Worm (Caenorhabditis elegans) whole organism, L1 larva: ENCODE data around the gene cit-1.2.
A peak's percentile ranks its signal among the peaks of the same experiment; 100 is the strongest.

ENCODE experiments used
- C04F5.9 ChIP-seq: sonication (generic microtip); optimal IDR thresholded peaks from 2 replicates; lab custom pipeline; 2016; ENCODE audit warnings: missing genetic modification characterization, missing compliant biosample characterization
- C34B4.2 ChIP-seq: sonication (generic microtip); optimal IDR thresholded peaks from 2 replicates; lab custom pipeline; 2017; ENCODE audit warnings: mild to moderate bottlenecking, missing genetic modification characterization, missing compliant biosample characterization
- aha-1 ChIP-seq: fragments of 150-350 bp; optimal IDR thresholded peaks from 2 replicates; lab custom pipeline; 2014; ENCODE audit warnings: missing biosample characterization, missing genetic modification characterization
- alr-1 ChIP-seq: fragments of 200-800 bp; sonication (Bioruptor generic); optimal IDR thresholded peaks from 2 replicates; lab custom pipeline; 2018; ENCODE audit warnings: borderline replicate concordance, mild to moderate bottlenecking, missing genetic modification characterization, missing compliant biosample characterization
- ama-1 ChIP-seq: fragments of 150-350 bp; optimal IDR thresholded peaks from 2 replicates; lab custom pipeline; 2014
- ceh-63 ChIP-seq: fragments of 200-800 bp; sonication (Bioruptor generic); optimal IDR thresholded peaks from 2 replicates; lab custom pipeline; 2018; ENCODE audit warnings: mild to moderate bottlenecking, missing genetic modification characterization, missing compliant biosample characterization
- ceh-8 ChIP-seq: fragments of 200-800 bp; sonication (Bioruptor generic); optimal IDR thresholded peaks from 2 replicates; lab custom pipeline; 2018; ENCODE audit warnings: mild to moderate bottlenecking, missing genetic modification characterization, moderate library complexity, missing compliant biosample characterization
- ceh-82 ChIP-seq, 3 experiments: fragments of 150-350 bp in 1 of 3; sonication (generic microtip) in 2 of 3; optimal IDR thresholded peaks; 2 replicates each; lab custom pipeline; 2014 to 2017; ENCODE audit warnings: missing biosample characterization in 3 of 3, missing genetic modification characterization in 3 of 3
- ces-1 ChIP-seq: fragments of 150-350 bp; optimal IDR thresholded peaks from 2 replicates; lab custom pipeline; 2014; ENCODE audit warnings: missing biosample characterization, missing genetic modification reagents, missing genetic modification characterization
- dpl-1 ChIP-seq, 3 experiments: fragments of 150-350 bp in 2 of 3; sonication (generic microtip) in 1 of 3; optimal IDR thresholded peaks; 2 replicates each; lab custom pipeline; 2014 to 2017; ENCODE audit warnings: missing biosample characterization in 3 of 3, missing genetic modification characterization in 3 of 3, missing genetic modification reagents in 3 of 3
- egl-27 ChIP-seq, 2 experiments: fragments of 150-350 bp in 1 of 2; sonication (generic microtip); optimal IDR thresholded peaks; 3 replicates each; lab custom pipeline; 2017 to 2018; ENCODE audit warnings: missing biosample characterization in 2 of 2, missing genetic modification characterization in 2 of 2, missing genetic modification reagents in 2 of 2
- elt-2 ChIP-seq: sonication (generic microtip); optimal IDR thresholded peaks from 2 replicates; lab custom pipeline; 2016; ENCODE audit warnings: missing genetic modification characterization, mild to moderate bottlenecking, inconsistent platforms, missing compliant biosample characterization, missing genetic modification reagents
- elt-3 ChIP-seq, 6 experiments: fragments of 150-350 bp in 1 of 6; sonication (generic microtip); optimal IDR thresholded peaks; 2 replicates each; lab custom pipeline; 2017 to 2018; ENCODE audit warnings: missing biosample characterization in 6 of 6, missing genetic modification characterization in 6 of 6, inconsistent platforms in 1 of 6
- ets-5 ChIP-seq: fragments of 200-800 bp; sonication (Bioruptor generic); IDR thresholded peaks from 2 replicates; pipeline ENCODE4 v1.3.6; 2022; ENCODE audit warnings: missing genetic modification characterization, missing compliant biosample characterization
- fkh-10 ChIP-seq: sonication (generic microtip); optimal IDR thresholded peaks from 2 replicates; lab custom pipeline; 2017; ENCODE audit warnings: missing biosample characterization, missing genetic modification reagents, missing genetic modification characterization
- fos-1 ChIP-seq: fragments of 150-350 bp; optimal IDR thresholded peaks from 2 replicates; lab custom pipeline; 2014; ENCODE audit warnings: missing biosample characterization, missing genetic modification characterization
- hlh-17 ChIP-seq: fragments of 200-800 bp; sonication (Bioruptor generic); optimal IDR thresholded peaks from 2 replicates; lab custom pipeline; 2018; ENCODE audit warnings: missing genetic modification characterization, mild to moderate bottlenecking, missing compliant biosample characterization, moderate library complexity, borderline replicate concordance
- hlh-4 ChIP-seq: sonication (generic microtip); optimal IDR thresholded peaks from 2 replicates; lab custom pipeline; 2016; ENCODE audit warnings: mild to moderate bottlenecking, missing genetic modification characterization, missing compliant biosample characterization
- irx-1 ChIP-seq: sonication (generic microtip); optimal IDR thresholded peaks from 2 replicates; lab custom pipeline; 2016; ENCODE audit warnings: missing genetic modification characterization, missing compliant biosample characterization
- isw-1 ChIP-seq: fragments of 200-800 bp; sonication (Bioruptor generic); IDR thresholded peaks from 2 replicates; pipeline ENCODE4 v1.3.6; 2022; ENCODE audit warnings: missing genetic modification characterization, missing compliant biosample characterization
- lin-14 ChIP-seq: fragments of 200-800 bp; sonication (Bioruptor generic); optimal IDR thresholded peaks from 2 replicates; lab custom pipeline; 2018; ENCODE audit warnings: mild to moderate bottlenecking, missing genetic modification characterization, moderate library complexity, missing compliant biosample characterization
- lin-35 ChIP-seq, 2 experiments: fragments of 150-350 bp; optimal IDR thresholded peaks; 2 replicates each; lab custom pipeline; 2014; ENCODE audit warnings: missing biosample characterization in 2 of 2, missing genetic modification characterization in 2 of 2, missing genetic modification reagents in 2 of 2
- lin-39 ChIP-seq: fragments of 150-350 bp; optimal IDR thresholded peaks from 2 replicates; lab custom pipeline; 2014; ENCODE audit warnings: missing biosample characterization, missing genetic modification reagents, missing genetic modification characterization
- lsy-2 ChIP-seq, 2 experiments: fragments of 150-350 bp; optimal IDR thresholded peaks; 2 replicates each; lab custom pipeline; 2014; ENCODE audit warnings: missing biosample characterization in 2 of 2, missing genetic modification characterization in 2 of 2
- mab-9 ChIP-seq: fragments of 200-800 bp; sonication (Bioruptor generic); IDR thresholded peaks from 2 replicates; pipeline ENCODE4 v1.3.6; 2022; ENCODE audit warnings: missing genetic modification reagents, missing genetic modification characterization, missing compliant biosample characterization
- mdl-1 ChIP-seq, 2 experiments: fragments of 150-350 bp; optimal IDR thresholded peaks; 2 replicates each; lab custom pipeline; 2014 to 2017; ENCODE audit warnings: missing biosample characterization in 2 of 2, missing genetic modification characterization in 2 of 2, inconsistent platforms in 1 of 2
- mef-2 ChIP-seq: fragments of 150-350 bp; optimal IDR thresholded peaks from 2 replicates; lab custom pipeline; 2014; ENCODE audit warnings: missing biosample characterization, missing genetic modification characterization
- nhr-11 ChIP-seq: fragments of 150-350 bp; optimal IDR thresholded peaks from 2 replicates; lab custom pipeline; 2014; ENCODE audit warnings: missing biosample characterization, missing genetic modification characterization
- nhr-12 ChIP-seq: sonication (generic microtip); optimal IDR thresholded peaks from 2 replicates; lab custom pipeline; 2017; ENCODE audit warnings: missing biosample characterization, missing genetic modification characterization
- nhr-19 ChIP-seq: fragments of 200-800 bp; sonication (Bioruptor generic); conservative IDR thresholded peaks from 2 replicates; pipeline ENCODE4 v1.3.6; 2022; ENCODE audit warnings: missing genetic modification characterization, missing compliant biosample characterization
- nhr-20 ChIP-seq: sonication (generic microtip); optimal IDR thresholded peaks from 2 replicates; lab custom pipeline; 2016; ENCODE audit warnings: mild to moderate bottlenecking, missing genetic modification characterization, missing compliant biosample characterization
- nhr-76 ChIP-seq: sonication (generic microtip); optimal IDR thresholded peaks from 2 replicates; lab custom pipeline; 2017; ENCODE audit warnings: missing biosample characterization, missing genetic modification characterization
- nhr-84 ChIP-seq: sonication (generic microtip); optimal IDR thresholded peaks from 2 replicates; lab custom pipeline; 2017; ENCODE audit warnings: missing biosample characterization, missing genetic modification characterization
- nhr-90 ChIP-seq: sonication (generic microtip); optimal IDR thresholded peaks from 2 replicates; lab custom pipeline; 2016; ENCODE audit warnings: mild to moderate bottlenecking, missing genetic modification characterization, missing compliant biosample characterization; ENCODE audit not compliant: poor library complexity
- pqm-1 ChIP-seq: sonication (generic microtip); optimal IDR thresholded peaks from 3 replicates; lab custom pipeline; 2017; ENCODE audit warnings: missing biosample characterization, missing genetic modification characterization
- skn-1 ChIP-seq: fragments of 150-350 bp; optimal IDR thresholded peaks from 2 replicates; lab custom pipeline; 2014; ENCODE audit warnings: missing biosample characterization, missing genetic modification characterization
- snpc-4 ChIP-seq: fragments of 150-350 bp; optimal IDR thresholded peaks from 2 replicates; lab custom pipeline; 2014; ENCODE audit warnings: missing biosample characterization, missing genetic modification characterization
- snu-23 ChIP-seq: sonication (generic microtip); optimal IDR thresholded peaks from 2 replicates; lab custom pipeline; 2016; ENCODE audit warnings: missing genetic modification characterization, missing compliant biosample characterization
- sox-4 ChIP-seq: sonication (generic microtip); optimal IDR thresholded peaks from 2 replicates; lab custom pipeline; 2016; ENCODE audit warnings: missing genetic modification characterization, missing compliant biosample characterization
- sup-37 ChIP-seq: fragments of 200-800 bp; sonication (Bioruptor generic); optimal IDR thresholded peaks from 2 replicates; lab custom pipeline; 2018; ENCODE audit warnings: mild to moderate bottlenecking, missing genetic modification characterization, missing compliant biosample characterization
- swsn-7 ChIP-seq: sonication (generic microtip); optimal IDR thresholded peaks from 2 replicates; lab custom pipeline; 2016; ENCODE audit warnings: missing genetic modification characterization, missing compliant biosample characterization
- tbx-2 ChIP-seq: sonication (generic microtip); optimal IDR thresholded peaks from 2 replicates; lab custom pipeline; 2016; ENCODE audit warnings: missing genetic modification characterization, missing compliant biosample characterization
- tlp-1 ChIP-seq: fragments of 150-350 bp; optimal IDR thresholded peaks from 2 replicates; lab custom pipeline; 2014; ENCODE audit warnings: missing biosample characterization, missing genetic modification characterization
- unc-130 ChIP-seq: fragments of 150-350 bp; optimal IDR thresholded peaks from 2 replicates; lab custom pipeline; 2017; ENCODE audit warnings: missing biosample characterization, missing genetic modification characterization, inconsistent platforms
- unc-30 ChIP-seq: sonication (generic microtip); optimal IDR thresholded peaks from 2 replicates; lab custom pipeline; 2017; ENCODE audit warnings: missing biosample characterization, missing genetic modification characterization
- unc-62 ChIP-seq: fragments of 150-350 bp; optimal IDR thresholded peaks from 2 replicates; lab custom pipeline; 2014; ENCODE audit warnings: missing biosample characterization, missing genetic modification reagents, missing genetic modification characterization
- unc-86 ChIP-seq: sonication (generic microtip); optimal IDR thresholded peaks from 2 replicates; lab custom pipeline; 2016; ENCODE audit warnings: missing genetic modification characterization, missing compliant biosample characterization
- unc-98 ChIP-seq: fragments of 200-800 bp; sonication (Bioruptor generic); IDR thresholded peaks from 2 replicates; pipeline ENCODE4 v1.3.6; 2022; ENCODE audit warnings: missing genetic modification characterization, missing compliant biosample characterization
- vab-15 ChIP-seq: sonication (generic microtip); optimal IDR thresholded peaks from 2 replicates; lab custom pipeline; 2017; ENCODE audit warnings: missing genotype, mild to moderate bottlenecking, missing genetic modification characterization, missing compliant biosample characterization
- xbp-1 ChIP-seq: sonication (generic microtip); optimal IDR thresholded peaks from 2 replicates; lab custom pipeline; 2016; ENCODE audit warnings: missing genetic modification characterization, missing compliant biosample characterization
- zag-1 ChIP-seq: fragments of 150-350 bp; optimal IDR thresholded peaks from 2 replicates; lab custom pipeline; 2014; ENCODE audit warnings: missing biosample characterization, missing genetic modification characterization
- zip-4 ChIP-seq: fragments of 200-800 bp; sonication (Bioruptor generic); optimal IDR thresholded peaks from 2 replicates; lab custom pipeline; 2018; ENCODE audit warnings: mild to moderate bottlenecking, missing genetic modification characterization, moderate library complexity, missing compliant biosample characterization
- ztf-4 ChIP-seq: fragments of 150-350 bp; optimal IDR thresholded peaks from 2 replicates; lab custom pipeline; 2014; ENCODE audit warnings: missing biosample characterization, missing genetic modification characterization

Gene cit-1.2

DNA sequence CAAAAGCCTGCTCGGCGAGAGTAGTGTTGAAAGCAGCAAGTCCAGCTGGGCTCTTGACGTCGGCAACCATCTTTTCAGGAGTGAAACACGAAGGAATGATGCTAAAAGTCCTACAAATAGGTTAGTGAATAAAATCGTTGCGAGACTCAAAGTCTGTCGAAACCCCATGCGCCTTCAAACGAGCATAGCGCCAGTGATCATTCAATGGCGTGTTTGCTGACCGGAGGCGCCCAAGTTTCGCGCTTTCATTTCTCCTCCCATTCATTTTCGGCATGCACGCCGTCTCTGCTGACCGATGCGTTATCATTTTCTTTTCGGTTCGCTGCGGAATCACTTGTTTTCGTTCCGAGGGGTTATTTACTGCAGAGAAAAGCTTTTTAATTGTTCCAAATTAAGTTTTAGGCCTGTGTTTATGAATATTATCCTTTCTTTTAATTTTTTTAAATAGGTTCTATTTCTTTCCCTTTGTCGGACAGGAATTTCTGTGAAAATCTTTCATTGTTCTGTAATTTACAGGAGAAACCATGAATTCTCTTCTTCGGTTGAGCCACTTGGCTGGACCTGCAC is 37.3 kb upstream of the cit-1.2 start, which contains the start of the genes eef-1B.1 and aco-2:
TSS of gene eef-1B.1 (minus strand) at position 186 of the 567 bp plus-strand sequence.
TSS of gene aco-2 (plus strand) at position 517 of the 567 bp plus-strand sequence.
- TF ChIP-seq ama-1, result peak; percentile 53
- TF ChIP-seq swsn-7, result peak; percentile 95
- TF ChIP-seq elt-2 (tag; lab: Kevin White, UChicago), result peak; percentile 74
- peak; percentile 69 for TF ChIP-seq lin-39
- TF ChIP-seq tbx-2 (tag; lab: Kevin White, UChicago), result peak; percentile 95
- TF ChIP-seq sox-4 (tag; lab: Kevin White, UChicago), result peak; percentile 70
- peak; percentile 78 for TF ChIP-seq irx-1 (tag; lab: Kevin White, UChicago)
- TF ChIP-seq lsy-2 (tag; optimal IDR thresholded peaks at IDR 0.05; lab: Kevin White, UChicago), result peak; percentile 94 to 96
- no peak for TF ChIP-seq unc-98 (GFP tag; lab: Robert Waterston, UW)
- peak; percentile 33 for TF ChIP-seq mef-2 (tag; lab: Kevin White, UChicago)
- no peak for TF ChIP-seq unc-62 (GFP tag; lab: Kevin White, UChicago)
- TF ChIP-seq nhr-84, result no peak
- peak; percentile 2 for TF ChIP-seq zag-1
- peak; percentile 83 for TF ChIP-seq zip-4 (GFP tag; lab: Kevin White, UChicago)
- TF ChIP-seq nhr-20 (tag; lab: Kevin White, UChicago), result peak; percentile 97
- peak; percentile 69 for TF ChIP-seq C04F5.9 (tag; lab: Kevin White, UChicago)
- peak; percentile 94 to 95 for TF ChIP-seq lin-35 (GFP tag; optimal IDR thresholded peaks at IDR 0.05; lab: Kevin White, UChicago)
- TF ChIP-seq lin-14 (GFP tag; lab: Kevin White, UChicago), result peak; percentile 95
- TF ChIP-seq ceh-8 (GFP tag; lab: Kevin White, UChicago), result peak; percentile 64
- TF ChIP-seq vab-15, result peak; percentile 33
- TF ChIP-seq skn-1 (tag; lab: Kevin White, UChicago), result peak; percentile 90
- peak; percentile 97 for TF ChIP-seq snu-23 (GFP tag; lab: Kevin White, UChicago)
- TF ChIP-seq pqm-1 (tag; lab: Kevin White, UChicago), result no peak
- TF ChIP-seq tlp-1 (tag; lab: Kevin White, UChicago), result no peak
- peak; percentile 71 for TF ChIP-seq sup-37 (GFP tag; lab: Kevin White, UChicago)
- no peak for TF ChIP-seq ets-5
- peak; percentile 92 for TF ChIP-seq xbp-1
- peak; percentile 43 for TF ChIP-seq nhr-11 (tag; lab: Kevin White, UChicago)
- no peak for TF ChIP-seq ces-1
- peak; percentile 81 for TF ChIP-seq fos-1
- no peak for TF ChIP-seq nhr-12 (tag; lab: Kevin White, UChicago)
- no peak for TF ChIP-seq C34B4.2
- no peak for TF ChIP-seq egl-27 (tag; optimal IDR thresholded peaks at IDR 0.05; lab: Kevin White, UChicago)
- peak; percentile 85 for TF ChIP-seq snpc-4
- TF ChIP-seq nhr-19 (GFP tag; lab: Robert Waterston, UW), result peak; percentile 96
- peak in 1 of 2 experiments; percentile 93 for TF ChIP-seq mdl-1 (tag; optimal IDR thresholded peaks at IDR 0.05; lab: Kevin White, UChicago)
- TF ChIP-seq nhr-90 (tag; lab: Kevin White, UChicago), result peak; percentile 95
- peak; percentile 98 for TF ChIP-seq unc-130 (tag; lab: Kevin White, UChicago)
- no peak for TF ChIP-seq unc-30 (tag; lab: Kevin White, UChicago)
- peak; percentile 89 for TF ChIP-seq isw-1 (GFP tag; lab: Robert Waterston, UW)
- no peak for TF ChIP-seq hlh-17 (GFP tag; lab: Kevin White, UChicago)
- no peak for TF ChIP-seq hlh-4 (tag; lab: Kevin White, UChicago)
- TF ChIP-seq dpl-1 (GFP tag; optimal IDR thresholded peaks at IDR 0.05; lab: Kevin White, UChicago), result peak; percentile 87 to 90 (median 88)
- no peak for TF ChIP-seq nhr-76 (tag; lab: Kevin White, UChicago)
- TF ChIP-seq unc-86 (tag; lab: Kevin White, UChicago), result peak; percentile 90
- peak; percentile 43 for TF ChIP-seq fkh-10
- peak; percentile 89 for TF ChIP-seq ztf-4
- peak in 5 of 6 experiments; percentile 53 to 97 (median 75) for TF ChIP-seq elt-3 (tag; optimal IDR thresholded peaks at IDR 0.05; lab: Kevin White, UChicago)
- TF ChIP-seq aha-1 (tag; lab: Kevin White, UChicago), result peak; percentile 62
- TF ChIP-seq alr-1 (tag; lab: Kevin White, UChicago), result no peak
- TF ChIP-seq ceh-82 (tag; optimal IDR thresholded peaks at IDR 0.05; lab: Kevin White, UChicago), result peak; percentile 88 to 95 (median 91)
- peak; percentile 90 for TF ChIP-seq mab-9 (GFP tag; lab: Robert Waterston, UW)
- no peak for TF ChIP-seq ceh-63 (GFP tag; lab: Kevin White, UChicago)
